Worm (Caenorhabditis elegans) whole organism, L4 larva: ENCODE data around the gene R01H2.1.

Experiments
- Y5F2A.4 ChIP-seq: fragments of 200-800 bp; sonication (Bioruptor generic); optimal IDR thresholded peaks from 2 replicates; lab custom pipeline; 2018; ENCODE audit warnings: mild to moderate bottlenecking, missing genetic modification characterization, missing compliant biosample characterization
- lim-7 ChIP-seq: fragments of 200-800 bp; sonication (Bioruptor generic); IDR thresholded peaks from 2 replicates; pipeline ENCODE4 v1.3.6; 2022; ENCODE audit warnings: missing genetic modification characterization, missing compliant biosample characterization
- saeg-2 ChIP-seq: fragments of 200-800 bp; sonication (Bioruptor generic); IDR thresholded peaks from 2 replicates; pipeline ENCODE4 v1.3.6; 2022; ENCODE audit warnings: missing genetic modification reagents, missing genetic modification characterization, missing compliant biosample characterization
- set-16 ChIP-seq: fragments of 200-800 bp; sonication (Bioruptor generic); IDR thresholded peaks from 2 replicates; pipeline ENCODE4 v1.3.6; 2022; ENCODE audit warnings: missing genetic modification reagents, missing genetic modification characterization, missing compliant biosample characterization

- no peak for TF ChIP-seq set-16 (GFP tag; lab: Robert Waterston, UW)
- TF ChIP-seq Y5F2A.4 (GFP tag; lab: Kevin White, UChicago): no peak
- TF ChIP-seq lim-7: no peak
- no peak for TF ChIP-seq saeg-2 (GFP tag; lab: Robert Waterston, UW)
Measured at ce11 chrIII:7068520-7069113, 5.9 kb downstream of the R01H2.1 start, which contains the start of the genes ubc-18 and R01H2.8.
